Fruit fly (Drosophila melanogaster): ENCODE results near the gene CG13699.

Gene CG13699

dm6 chr3L:18162174-18162690 lies at the start of gene CG13699:
Gene CG13699, minus strand, starts transcription at chr3L:18162522.
- TF ChIP-seq ovo (GFP tag; optimal IDR thresholded peaks at IDR 0.05): no peak
- TF ChIP-seq cic (GFP tag; optimal IDR thresholded peaks at IDR 0.05): no peak
- no peak for TF ChIP-seq tj (GFP tag; optimal IDR thresholded peaks at IDR 0.05)
- TF ChIP-seq CG11617 (GFP tag; optimal IDR thresholded peaks at IDR 0.05): no peak
- no peak for TF ChIP-seq CG33017 (tag; optimal IDR thresholded peaks at IDR 0.05)
- TF ChIP-seq toe (GFP tag; optimal IDR thresholded peaks at IDR 0.05): no peak
- TF ChIP-seq Mnt (GFP tag; optimal IDR thresholded peaks at IDR 0.05): no peak

dm6 chr3L:18205516-18205915 lies 43.2 kb upstream of the CG13699 start:
- TF ChIP-seq kay (GFP tag; ENCODE audit: borderline replicate concordance): peak; percentile 29
- TF ChIP-seq Mnt (GFP tag; optimal IDR thresholded peaks at IDR 0.05): no peak
- no peak for TF ChIP-seq Clk (GFP tag; optimal IDR thresholded peaks at IDR 0.05)

DNA sequence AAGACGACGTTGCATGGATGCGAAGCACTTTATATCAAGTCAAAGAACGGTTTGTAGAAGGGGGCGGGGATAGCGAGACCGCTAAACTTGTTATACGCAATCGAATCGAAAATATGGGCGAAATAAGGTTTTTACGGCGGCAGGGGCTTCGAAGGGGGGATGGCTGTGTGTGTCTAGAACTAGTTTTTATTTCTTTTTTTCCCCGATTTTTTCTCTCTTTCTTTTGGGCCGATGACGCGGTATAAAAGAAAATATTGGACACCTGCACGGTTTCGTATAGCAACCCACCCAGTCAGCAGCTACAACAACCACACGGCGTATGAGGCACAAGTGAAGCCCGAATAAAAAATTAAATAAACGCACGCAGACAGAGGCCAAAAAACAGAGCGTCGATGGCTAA lies 42.0 kb upstream of the CG13699 start:
- TF ChIP-seq cic (GFP tag; optimal IDR thresholded peaks at IDR 0.05): no peak
- peak; percentile 17 for TF ChIP-seq tj (GFP tag; optimal IDR thresholded peaks at IDR 0.05)

- peak; percentile 22 for TF ChIP-seq bab1 (GFP tag; optimal IDR thresholded peaks at IDR 0.05)
- no peak for TF ChIP-seq tj (GFP tag; optimal IDR thresholded peaks at IDR 0.05)
Observed at dm6 chr3L:18203949-18204348, 41.6 kb upstream of the CG13699 start.

DNA sequence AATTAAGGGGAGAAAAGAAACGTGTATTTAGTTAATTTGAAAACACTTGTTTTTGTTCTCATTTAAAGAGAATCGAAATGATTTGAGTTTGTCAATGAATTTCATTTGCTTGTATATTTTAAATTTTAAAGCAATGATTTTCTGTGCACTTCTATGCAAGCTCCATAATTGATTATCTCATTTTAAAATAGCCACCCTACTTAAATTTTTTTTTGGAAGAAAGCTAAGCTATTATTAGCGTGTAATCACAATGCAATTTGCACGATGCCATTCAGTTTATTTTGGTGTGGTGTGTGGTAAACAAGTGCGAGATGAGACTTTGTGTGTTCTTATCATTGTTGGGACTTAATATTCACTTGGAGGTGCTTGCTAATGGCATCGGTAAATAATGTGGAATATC lies 38.9 kb upstream of the CG13699 start, which contains the start of gene CG7320:
Gene CG7320 (plus strand): TSS at position 301 of the 400 bp plus-strand sequence.
- TF ChIP-seq CG11617 (GFP tag; optimal IDR thresholded peaks at IDR 0.05) (no peak), kay (GFP tag; ENCODE audit: borderline replicate concordance) (no peak), Crg-1 (GFP tag; optimal IDR thresholded peaks at IDR 0.05) (no peak), bab1 (GFP tag; optimal IDR thresholded peaks at IDR 0.05) (no peak), Hr96 (GFP tag; optimal IDR thresholded peaks at IDR 0.05) (no peak), CG5204 (GFP tag; optimal IDR thresholded peaks at IDR 0.05) (no peak), CG1620 (GFP tag; optimal IDR thresholded peaks at IDR 0.05) (no peak), tj (GFP tag; optimal IDR thresholded peaks at IDR 0.05) (no peak), pad (GFP tag; optimal IDR thresholded peaks at IDR 0.05) (no peak), CG12768 (GFP tag; optimal IDR thresholded peaks at IDR 0.05) (no peak), CG14711 (tag; optimal IDR thresholded peaks at IDR 0.05) (no peak), CG33017 (tag; optimal IDR thresholded peaks at IDR 0.05) (no peak)

DNA sequence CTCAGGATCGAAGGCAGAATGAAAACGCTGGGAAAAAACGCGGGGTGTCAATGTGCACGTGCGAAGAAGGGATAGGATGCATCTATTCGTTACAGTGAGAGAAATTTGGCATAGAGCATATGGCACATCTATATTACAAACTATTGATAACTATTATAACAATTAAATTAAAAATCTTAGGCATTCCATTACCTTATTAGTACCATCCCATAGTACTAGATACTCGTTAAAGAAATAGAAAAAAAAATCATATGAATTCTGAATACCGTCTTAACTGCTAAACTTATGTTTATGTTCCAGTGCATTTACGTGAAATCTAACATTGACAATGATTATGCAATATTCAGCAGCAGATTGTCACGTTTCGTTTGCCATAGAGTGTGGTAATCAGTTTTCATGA lies 37.8 kb upstream of the CG13699 start:
- TF ChIP-seq ovo (GFP tag; optimal IDR thresholded peaks at IDR 0.05): no peak
- no peak for TF ChIP-seq tj (GFP tag; optimal IDR thresholded peaks at IDR 0.05)
- TF ChIP-seq Mnt (GFP tag; optimal IDR thresholded peaks at IDR 0.05): no peak
- no peak for TF ChIP-seq Hr96 (GFP tag; optimal IDR thresholded peaks at IDR 0.05)
- TF ChIP-seq pad (GFP tag; optimal IDR thresholded peaks at IDR 0.05): no peak
- TF ChIP-seq CG33017 (tag; optimal IDR thresholded peaks at IDR 0.05): no peak
- no peak for TF ChIP-seq bab1 (GFP tag; optimal IDR thresholded peaks at IDR 0.05)
- TF ChIP-seq CG11617 (GFP tag; optimal IDR thresholded peaks at IDR 0.05): no peak

- TF ChIP-seq kay (GFP tag; ENCODE audit: borderline replicate concordance) (no peak), Hr96 (GFP tag; optimal IDR thresholded peaks at IDR 0.05) (no peak), cic (GFP tag; optimal IDR thresholded peaks at IDR 0.05) (no peak), tj (GFP tag; optimal IDR thresholded peaks at IDR 0.05) (no peak), CG11617 (GFP tag; optimal IDR thresholded peaks at IDR 0.05) (no peak), CG7101 (tag; optimal IDR thresholded peaks at IDR 0.05) (no peak), toe (GFP tag; optimal IDR thresholded peaks at IDR 0.05) (no peak), Mnt (GFP tag; optimal IDR thresholded peaks at IDR 0.05) (no peak), CG33017 (tag; optimal IDR thresholded peaks at IDR 0.05) (no peak), Crg-1 (GFP tag; optimal IDR thresholded peaks at IDR 0.05) (no peak), CG12768 (GFP tag; optimal IDR thresholded peaks at IDR 0.05) (no peak), Clk (GFP tag; optimal IDR thresholded peaks at IDR 0.05) (no peak), ovo (GFP tag; optimal IDR thresholded peaks at IDR 0.05) (no peak)
Observed at dm6 chr3L:18198749-18199148, 36.4 kb upstream of the CG13699 start.

DNA sequence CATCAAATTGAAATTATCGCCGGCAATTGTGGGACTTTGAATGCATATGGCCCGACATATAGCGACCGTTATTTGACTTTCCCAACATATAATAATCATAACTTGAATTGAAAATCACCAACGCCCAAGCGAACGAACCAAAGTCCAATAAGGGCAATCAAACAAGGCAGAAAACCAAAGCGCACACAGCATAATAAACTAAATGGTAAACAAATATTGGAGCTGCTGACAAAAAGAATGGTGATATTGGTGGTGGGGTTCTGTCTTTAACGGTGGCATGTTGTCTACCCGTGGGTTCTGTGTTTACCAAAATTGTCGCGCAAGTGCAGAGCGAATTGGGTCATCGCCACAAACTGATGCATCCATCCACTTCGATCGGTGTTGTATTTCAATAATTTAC lies 35.8 kb upstream of the CG13699 start:
- TF ChIP-seq tj (GFP tag; optimal IDR thresholded peaks at IDR 0.05) (peak; percentile 3), kay (GFP tag; ENCODE audit: borderline replicate concordance) (no peak)

DNA sequence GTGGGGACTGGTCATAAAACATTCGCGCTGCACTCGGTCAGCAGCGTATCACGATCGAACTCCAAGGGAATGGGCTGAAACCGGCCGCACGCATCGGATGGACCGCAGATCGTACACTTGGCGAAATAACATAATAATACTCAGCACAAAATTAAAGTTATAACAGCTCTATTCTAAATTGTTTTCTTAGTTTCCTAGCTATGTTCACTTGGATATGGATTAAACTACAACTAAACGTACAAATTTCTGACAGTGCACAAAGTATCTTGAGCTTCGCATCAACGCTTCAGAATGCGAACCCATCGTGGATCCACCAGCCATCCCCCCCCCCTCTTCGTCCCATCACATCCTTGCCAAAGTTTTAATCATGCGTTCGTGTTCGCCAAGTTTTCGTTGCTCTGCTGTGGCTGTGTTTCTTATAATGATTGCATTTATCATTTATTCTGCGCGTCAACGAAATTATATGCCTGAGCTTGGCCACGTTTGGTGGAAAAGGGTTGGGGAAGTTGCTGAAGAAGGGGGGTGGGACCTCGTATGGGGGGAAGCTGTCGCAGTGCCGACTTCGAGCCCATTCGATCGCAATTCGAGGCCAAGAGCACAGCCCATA lies 32.8 kb upstream of the CG13699 start:
- TF ChIP-seq Clk (GFP tag; optimal IDR thresholded peaks at IDR 0.05) (no peak), CG14711 (tag; optimal IDR thresholded peaks at IDR 0.05) (no peak), tj (GFP tag; optimal IDR thresholded peaks at IDR 0.05) (no peak), pad (GFP tag; optimal IDR thresholded peaks at IDR 0.05) (no peak), CG5204 (GFP tag; optimal IDR thresholded peaks at IDR 0.05) (no peak), ovo (GFP tag; optimal IDR thresholded peaks at IDR 0.05) (no peak), Crg-1 (GFP tag; optimal IDR thresholded peaks at IDR 0.05) (no peak), kay (GFP tag; ENCODE audit: borderline replicate concordance) (no peak), CG12768 (GFP tag; optimal IDR thresholded peaks at IDR 0.05) (no peak), cnc (optimal IDR thresholded peaks at IDR 0.05) (no peak), CG7101 (tag; optimal IDR thresholded peaks at IDR 0.05) (no peak)
